Worm (Caenorhabditis elegans) whole organism, L4 larva: ENCODE results near the gene nhr-66.
A peak's percentile ranks its signal among the peaks of the same experiment; 100 is the strongest.

Experiments
- F37D6.2 ChIP-seq: sonication (generic microtip); optimal IDR thresholded peaks from 2 replicates; lab custom pipeline; 2016; ENCODE audit warnings: mild to moderate bottlenecking, missing genetic modification characterization, missing compliant biosample characterization
- F49E8.2 ChIP-seq: sonication (generic microtip); optimal IDR thresholded peaks from 2 replicates; lab custom pipeline; 2016; ENCODE audit warnings: missing compliant biosample characterization, mild to moderate bottlenecking, missing genetic modification characterization, borderline replicate concordance
- T20F7.1 ChIP-seq: fragments of 200-800 bp; sonication (Bioruptor generic); optimal IDR thresholded peaks from 2 replicates; lab custom pipeline; 2018; ENCODE audit warnings: mild to moderate bottlenecking, missing genetic modification characterization, missing compliant biosample characterization
- Y5F2A.4 ChIP-seq: fragments of 200-800 bp; sonication (Bioruptor generic); optimal IDR thresholded peaks from 2 replicates; lab custom pipeline; 2018; ENCODE audit warnings: mild to moderate bottlenecking, missing genetic modification characterization, missing compliant biosample characterization
- ZK337.2 ChIP-seq: fragments of 200-800 bp; sonication (Bioruptor generic); IDR thresholded peaks from 2 replicates; pipeline ENCODE4 v1.3.6; 2022; ENCODE audit warnings: missing genetic modification reagents, missing genetic modification characterization, missing compliant biosample characterization
- ZK546.5 ChIP-seq, 2 experiments: sonication (generic microtip); optimal IDR thresholded peaks; 2 replicates each; lab custom pipeline; 2017; ENCODE audit warnings: missing biosample characterization in 2 of 2, missing genetic modification characterization in 2 of 2
- aly-2 ChIP-seq: sonication (generic microtip); optimal IDR thresholded peaks from 2 replicates; lab custom pipeline; 2018; ENCODE audit warnings: missing biosample characterization, missing genetic modification characterization
- ama-1 ChIP-seq: fragments of 150-350 bp; optimal IDR thresholded peaks from 2 replicates; lab custom pipeline; 2014; ENCODE audit warnings: inconsistent platforms, mixed read lengths
- arid-1 ChIP-seq: fragments of 200-800 bp; sonication (Bioruptor generic); conservative IDR thresholded peaks from 2 replicates; pipeline ENCODE4 v1.3.6; 2022; ENCODE audit warnings: missing genetic modification reagents, missing genetic modification characterization, missing compliant biosample characterization
- ceh-32 ChIP-seq: sonication (generic microtip); optimal IDR thresholded peaks from 2 replicates; lab custom pipeline; 2016; ENCODE audit warnings: mild to moderate bottlenecking, missing genetic modification characterization, missing compliant biosample characterization; ENCODE audit not compliant: poor library complexity
- ceh-62 ChIP-seq: sonication (generic microtip); optimal IDR thresholded peaks from 2 replicates; lab custom pipeline; 2017; ENCODE audit warnings: missing biosample characterization, missing genetic modification characterization
- cey-2 ChIP-seq: sonication (generic microtip); optimal IDR thresholded peaks from 3 replicates; lab custom pipeline; 2017; ENCODE audit warnings: missing genetic modification characterization, mild to moderate bottlenecking, missing compliant biosample characterization, antibody characterized with exemption, borderline replicate concordance; ENCODE audit not compliant: insufficient read depth
- daf-12 ChIP-seq: fragments of 150-350 bp; optimal IDR thresholded peaks from 2 replicates; lab custom pipeline; 2014; ENCODE audit warnings: missing biosample characterization, missing genetic modification reagents, missing genetic modification characterization
- daf-16 ChIP-seq, 3 experiments: sonication (generic microtip); optimal IDR thresholded peaks; 2 replicates each; lab custom pipeline; 2016 to 2017; ENCODE audit warnings: missing genetic modification characterization in 3 of 3, missing genetic modification reagents in 3 of 3, mild to moderate bottlenecking in 2 of 3, missing compliant biosample characterization in 2 of 3, missing biosample characterization in 1 of 3, moderate library complexity in 1 of 3
- daf-19 ChIP-seq: fragments of 200-800 bp; sonication (Bioruptor generic); conservative IDR thresholded peaks from 2 replicates; pipeline ENCODE4 v1.3.6; 2022; ENCODE audit warnings: missing genetic modification characterization, missing compliant biosample characterization
- daf-8 ChIP-seq: fragments of 200-800 bp; sonication (Bioruptor generic); IDR thresholded peaks from 2 replicates; pipeline ENCODE4 v1.3.6; 2022; ENCODE audit warnings: missing genetic modification characterization, missing compliant biosample characterization
- dmd-6 ChIP-seq: fragments of 200-800 bp; sonication (Bioruptor generic); IDR thresholded peaks from 2 replicates; pipeline ENCODE4 v1.3.6; 2022; ENCODE audit warnings: missing genetic modification reagents, missing genetic modification characterization, missing compliant biosample characterization
- dve-1 ChIP-seq: sonication (generic microtip); optimal IDR thresholded peaks from 2 replicates; lab custom pipeline; 2017; ENCODE audit warnings: antibody characterized with exemption, mild to moderate bottlenecking, missing genetic modification characterization, missing compliant biosample characterization; ENCODE audit not compliant: insufficient read depth
- egl-43 ChIP-seq: fragments of 200-800 bp; sonication (Bioruptor generic); IDR thresholded peaks from 2 replicates; pipeline ENCODE4 v1.3.6; 2022; ENCODE audit warnings: missing genetic modification reagents, missing genetic modification characterization, missing compliant biosample characterization
- gei-8 ChIP-seq: fragments of 200-800 bp; sonication (Bioruptor generic); optimal IDR thresholded peaks from 2 replicates; lab custom pipeline; 2018; ENCODE audit warnings: mild to moderate bottlenecking, missing genetic modification characterization, missing compliant biosample characterization
- hlh-30 ChIP-seq: sonication (generic microtip); optimal IDR thresholded peaks from 2 replicates; lab custom pipeline; 2017; ENCODE audit warnings: antibody characterized with exemption, mild to moderate bottlenecking, missing genetic modification characterization, missing compliant biosample characterization; ENCODE audit not compliant: insufficient read depth
- jun-1 ChIP-seq: fragments of 150-350 bp; optimal IDR thresholded peaks from 2 replicates; lab custom pipeline; 2014; ENCODE audit warnings: missing biosample characterization, missing genetic modification reagents, missing genetic modification characterization
- lim-7 ChIP-seq: fragments of 200-800 bp; sonication (Bioruptor generic); IDR thresholded peaks from 2 replicates; pipeline ENCODE4 v1.3.6; 2022; ENCODE audit warnings: missing genetic modification characterization, missing compliant biosample characterization
- lin-1 ChIP-seq: fragments of 200-800 bp; sonication (Bioruptor generic); IDR thresholded peaks from 2 replicates; pipeline ENCODE4 v1.3.6; 2022; ENCODE audit warnings: missing genetic modification reagents, missing genetic modification characterization, missing compliant biosample characterization
- lsy-2 ChIP-seq, 2 experiments: fragments of 150-350 bp in 1 of 2; sonication (generic microtip) in 1 of 2; optimal IDR thresholded peaks; 2 replicates each; lab custom pipeline; 2014 to 2017; ENCODE audit warnings: missing biosample characterization in 2 of 2, missing genetic modification characterization in 2 of 2
- madf-9 ChIP-seq: fragments of 200-800 bp; sonication (Bioruptor generic); conservative IDR thresholded peaks from 2 replicates; pipeline ENCODE4 v1.3.6; 2022; ENCODE audit warnings: missing genetic modification reagents, missing genetic modification characterization, missing compliant biosample characterization
- mdl-1 ChIP-seq, 2 experiments: fragments of 150-350 bp in 1 of 2; sonication (generic microtip) in 1 of 2; optimal IDR thresholded peaks; 2 replicates each; lab custom pipeline; 2014 to 2017; ENCODE audit warnings: missing biosample characterization in 2 of 2, missing genetic modification characterization in 2 of 2
- mxl-2 ChIP-seq: fragments of 200-800 bp; sonication (Bioruptor generic); conservative IDR thresholded peaks from 2 replicates; pipeline ENCODE4 v1.3.6; 2022; ENCODE audit warnings: missing genetic modification reagents, missing genetic modification characterization, missing compliant biosample characterization
- nhr-10 ChIP-seq: fragments of 150-350 bp; optimal IDR thresholded peaks from 2 replicates; lab custom pipeline; 2014; ENCODE audit warnings: missing biosample characterization, missing genetic modification characterization
- nhr-11 ChIP-seq: fragments of 150-350 bp; optimal IDR thresholded peaks from 2 replicates; lab custom pipeline; 2014; ENCODE audit warnings: missing biosample characterization, missing genetic modification characterization
- nhr-111 ChIP-seq: fragments of 200-800 bp; sonication (Bioruptor generic); optimal IDR thresholded peaks from 2 replicates; lab custom pipeline; 2018; ENCODE audit warnings: mild to moderate bottlenecking, missing genetic modification characterization, missing compliant biosample characterization
- nhr-25 ChIP-seq: sonication (generic microtip); optimal IDR thresholded peaks from 2 replicates; lab custom pipeline; 2017; ENCODE audit warnings: missing genetic modification characterization, mild to moderate bottlenecking, missing compliant biosample characterization, antibody characterized with exemption, moderate library complexity, borderline replicate concordance; ENCODE audit not compliant: insufficient read depth
- nhr-28 ChIP-seq: fragments of 150-350 bp; optimal IDR thresholded peaks from 2 replicates; lab custom pipeline; 2014; ENCODE audit warnings: missing biosample characterization, missing genetic modification characterization
- nhr-48 ChIP-seq: sonication (generic microtip); optimal IDR thresholded peaks from 2 replicates; lab custom pipeline; 2016; ENCODE audit warnings: mild to moderate bottlenecking, missing genetic modification characterization, missing compliant biosample characterization
- php-3 ChIP-seq: fragments of 200-800 bp; sonication (Bioruptor generic); IDR thresholded peaks from 2 replicates; pipeline ENCODE4 v1.3.6; 2022; ENCODE audit warnings: missing genetic modification reagents, missing genetic modification characterization, missing compliant biosample characterization
- rbr-2 ChIP-seq: sonication (generic microtip); optimal IDR thresholded peaks from 2 replicates; lab custom pipeline; 2016; ENCODE audit warnings: missing genotype, missing genetic modification characterization, missing compliant biosample characterization
- saeg-2 ChIP-seq: fragments of 200-800 bp; sonication (Bioruptor generic); IDR thresholded peaks from 2 replicates; pipeline ENCODE4 v1.3.6; 2022; ENCODE audit warnings: missing genetic modification reagents, missing genetic modification characterization, missing compliant biosample characterization
- sdz-12 ChIP-seq: fragments of 200-800 bp; sonication (Bioruptor generic); optimal IDR thresholded peaks from 2 replicates; lab custom pipeline; 2018; ENCODE audit warnings: mild to moderate bottlenecking, missing genetic modification characterization, missing compliant biosample characterization
- set-16 ChIP-seq: fragments of 200-800 bp; sonication (Bioruptor generic); IDR thresholded peaks from 2 replicates; pipeline ENCODE4 v1.3.6; 2022; ENCODE audit warnings: missing genetic modification reagents, missing genetic modification characterization, missing compliant biosample characterization
- skn-1 ChIP-seq: fragments of 150-350 bp; optimal IDR thresholded peaks from 2 replicates; lab custom pipeline; 2014; ENCODE audit warnings: missing biosample characterization, missing genetic modification characterization
- snpc-4 ChIP-seq: fragments of 150-350 bp; optimal IDR thresholded peaks from 2 replicates; lab custom pipeline; 2014; ENCODE audit warnings: missing biosample characterization, missing genetic modification characterization
- spr-1 ChIP-seq: sonication (generic microtip); optimal IDR thresholded peaks from 2 replicates; lab custom pipeline; 2016; ENCODE audit warnings: mild to moderate bottlenecking, missing genetic modification characterization, missing compliant biosample characterization
- spr-3 ChIP-seq: fragments of 200-800 bp; sonication (Bioruptor generic); optimal IDR thresholded peaks from 2 replicates; lab custom pipeline; 2018; ENCODE audit warnings: mild to moderate bottlenecking, missing genetic modification characterization, missing compliant biosample characterization
- unc-130 ChIP-seq: sonication (generic microtip); optimal IDR thresholded peaks from 2 replicates; lab custom pipeline; 2016; ENCODE audit warnings: missing genetic modification reagents, missing genetic modification characterization, missing compliant biosample characterization
- unc-39 ChIP-seq: sonication (generic microtip); optimal IDR thresholded peaks from 2 replicates; lab custom pipeline; 2017; ENCODE audit warnings: missing biosample characterization, missing genetic modification characterization
- unc-62 ChIP-seq, 3 experiments: fragments of 150-350 bp in 1 of 3; sonication (generic microtip); optimal IDR thresholded peaks in 2 of 3; peaks in 1 of 3; 1 replicate in 1 of 3; 2 replicates in 2 of 3; lab custom pipeline; 2014 to 2017; ENCODE audit warnings: missing biosample characterization in 3 of 3, missing genetic modification characterization in 3 of 3, missing genetic modification reagents in 3 of 3, missing genotype in 1 of 3
- vab-7 ChIP-seq: fragments of 200-800 bp; sonication (Bioruptor generic); IDR thresholded peaks from 2 replicates; pipeline ENCODE4 v1.3.6; 2022; ENCODE audit warnings: missing genetic modification reagents, missing genetic modification characterization, missing compliant biosample characterization
- zip-11 ChIP-seq: fragments of 200-800 bp; sonication (Bioruptor generic); IDR thresholded peaks from 2 replicates; pipeline ENCODE4 v1.3.6; 2022; ENCODE audit warnings: missing genetic modification characterization, missing compliant biosample characterization
- zip-2 ChIP-seq: fragments of 150-350 bp; optimal IDR thresholded peaks from 2 replicates; lab custom pipeline; 2014; ENCODE audit warnings: missing biosample characterization, missing genetic modification characterization
- ztf-7 ChIP-seq: fragments of 150-350 bp; optimal IDR thresholded peaks from 2 replicates; lab custom pipeline; 2014; ENCODE audit warnings: missing biosample characterization, missing genetic modification characterization

nhr-66 gene

ce11 chrIV:8229523-8229922 is 6.9 kb downstream of the nhr-66 start (continued):
- TF ChIP-seq arid-1 (GFP tag; lab: Robert Waterston, UW): peak; percentile 44; the same call in 1 of the 2 replicates
- no peak for TF ChIP-seq Y5F2A.4 (GFP tag; lab: Kevin White, UChicago)
- no peak for TF ChIP-seq nhr-11 (tag; lab: Kevin White, UChicago)
- no peak for TF ChIP-seq vab-7 (GFP tag; lab: Robert Waterston, UW)
- no peak for TF ChIP-seq sdz-12 (GFP tag; lab: Kevin White, UChicago)
- no peak for TF ChIP-seq zip-11
- TF ChIP-seq nhr-25 (tag; lab: Kevin White, UChicago): no peak
- no peak for TF ChIP-seq ZK337.2 (GFP tag; lab: Robert Waterston, UW)
- no peak for TF ChIP-seq skn-1 (tag; lab: Kevin White, UChicago)
- peak; percentile 78 for TF ChIP-seq dve-1
- TF ChIP-seq set-16 (GFP tag; lab: Robert Waterston, UW): peak; percentile 55
- no peak for TF ChIP-seq nhr-111 (GFP tag; lab: Kevin White, UChicago)
- TF ChIP-seq lim-7 (GFP tag; lab: Robert Waterston, UW): no peak
- no peak for TF ChIP-seq zip-2 (tag; lab: Kevin White, UChicago)
- TF ChIP-seq cey-2 (tag; lab: Kevin White, UChicago): no peak
- TF ChIP-seq nhr-48 (tag; lab: Kevin White, UChicago): peak; percentile 82
- no peak for TF ChIP-seq unc-130 (GFP tag; lab: Kevin White, UChicago)
- TF ChIP-seq ceh-32 (tag; lab: Kevin White, UChicago): no peak
- peak in 1 of 2 experiments; percentile 34 for TF ChIP-seq lsy-2 (tag; optimal IDR thresholded peaks at IDR 0.05; lab: Kevin White, UChicago)
- TF ChIP-seq aly-2 (tag; lab: Kevin White, UChicago): no peak
- no peak for TF ChIP-seq snpc-4 (tag; lab: Kevin White, UChicago)
- peak; percentile 72 for TF ChIP-seq nhr-28 (tag; lab: Kevin White, UChicago)
- peak; percentile 71 for TF ChIP-seq hlh-30 (tag; lab: Kevin White, UChicago)
- no peak for TF ChIP-seq daf-16 (GFP tag; optimal IDR thresholded peaks at IDR 0.05; lab: Kevin White, UChicago)
- peak; percentile 89 for TF ChIP-seq daf-16 (tag; optimal IDR thresholded peaks at IDR 0.05; lab: Kevin White, UChicago)
- TF ChIP-seq daf-19 (GFP tag; lab: Robert Waterston, UW): no peak
- no peak for TF ChIP-seq ceh-62 (tag; lab: Kevin White, UChicago)
- peak; percentile 43 for TF ChIP-seq T20F7.1
- TF ChIP-seq daf-8 (GFP tag; lab: Robert Waterston, UW): no peak
- peak; percentile 91 for TF ChIP-seq dmd-6 (GFP tag; lab: Robert Waterston, UW)
- TF ChIP-seq lin-1 (GFP tag; lab: Robert Waterston, UW): peak; percentile 31; the same call in 1 of the 2 replicates
- no peak for TF ChIP-seq ztf-7 (tag; lab: Kevin White, UChicago)
- peak; percentile 48 for TF ChIP-seq rbr-2 (tag; lab: Kevin White, UChicago)
- TF ChIP-seq unc-62 (GFP tag; optimal IDR thresholded peaks at IDR 0.05 in 1 of 2; lab: Kevin White, UChicago): peak in 1 of 2 experiments; percentile 99
- TF ChIP-seq unc-62 (tag; optimal IDR thresholded peaks at IDR 0.05; lab: Kevin White, UChicago): no peak
- TF ChIP-seq F49E8.2: no peak
- no peak for TF ChIP-seq jun-1 (tag; lab: Kevin White, UChicago)
- TF ChIP-seq mdl-1 (tag; optimal IDR thresholded peaks at IDR 0.05; lab: Kevin White, UChicago): peak in 1 of 2 experiments; percentile 35
- TF ChIP-seq nhr-10 (tag; lab: Kevin White, UChicago): no peak
- peak; percentile 48 for TF ChIP-seq spr-1 (tag; lab: Kevin White, UChicago)
- no peak for TF ChIP-seq F37D6.2 (tag; lab: Kevin White, UChicago)
- TF ChIP-seq gei-8 (GFP tag; lab: Kevin White, UChicago): no peak
- TF ChIP-seq php-3 (GFP tag; lab: Robert Waterston, UW): peak; percentile 64; the same call in 1 of the 2 replicates
- TF ChIP-seq spr-3 (GFP tag; lab: Kevin White, UChicago): no peak
- TF ChIP-seq unc-39 (tag; lab: Kevin White, UChicago): no peak
- TF ChIP-seq daf-12 (tag; lab: Kevin White, UChicago): no peak
- TF ChIP-seq madf-9 (GFP tag; lab: Robert Waterston, UW): no peak
- no peak for TF ChIP-seq egl-43 (GFP tag; lab: Robert Waterston, UW)
- TF ChIP-seq mxl-2 (GFP tag; lab: Robert Waterston, UW): no peak
- TF ChIP-seq ama-1: no peak
- no peak for TF ChIP-seq saeg-2 (GFP tag; lab: Robert Waterston, UW)
- no peak for TF ChIP-seq ZK546.5 (tag; optimal IDR thresholded peaks at IDR 0.05; lab: Kevin White, UChicago)
